Fruit fly (Drosophila melanogaster) whole organism, embryonic: Measurements from ENCODE around the gene Sfp33A4.
A peak's percentile ranks its signal among the peaks of the same experiment; 100 is the strongest.

Experiments used
- Atf-2 ChIP-seq: fragments of 200-800 bp; sonication (Bioruptor generic); optimal IDR thresholded peaks from 2 replicates; lab custom pipeline; 2016; ENCODE audit warnings: missing biosample characterization, missing genetic modification characterization
- CG10431 ChIP-seq: fragments of 200-800 bp; sonication (Bioruptor generic); optimal IDR thresholded peaks from 3 replicates; lab custom pipeline; 2018; ENCODE audit warnings: missing biosample characterization, mild to moderate bottlenecking, missing genetic modification characterization
- CG11695 ChIP-seq: fragments of 200-800 bp; sonication (Bioruptor generic); IDR thresholded peaks from 3 replicates; pipeline ENCODE4 v1.3.6; 2022; ENCODE audit warnings: missing biosample characterization, missing genetic modification characterization
- CG13894 ChIP-seq: fragments of 200-800 bp; sonication (Bioruptor generic); optimal IDR thresholded peaks from 3 replicates; lab custom pipeline; 2018; ENCODE audit warnings: missing biosample characterization, mild to moderate bottlenecking, missing genetic modification characterization, moderate library complexity
- CG15269 ChIP-seq: fragments of 200-800 bp; sonication (Bioruptor generic); optimal IDR thresholded peaks from 2 replicates; lab custom pipeline; 2018; ENCODE audit warnings: missing biosample characterization, mild to moderate bottlenecking, missing genetic modification characterization, moderate library complexity
- CG1603 ChIP-seq: fragments of 200-800 bp; sonication (Bioruptor generic); optimal IDR thresholded peaks from 2 replicates; lab custom pipeline; 2019; ENCODE audit warnings: missing biosample characterization, mild to moderate bottlenecking, missing genetic modification characterization, moderate library complexity
- CG17612 ChIP-seq: fragments of 200-800 bp; sonication (Bioruptor generic); IDR thresholded peaks from 2 replicates; pipeline ENCODE4 v1.3.6; 2022; ENCODE audit warnings: missing biosample characterization, missing genetic modification characterization
- CG17829 ChIP-seq: fragments of 200-800 bp; optimal IDR thresholded peaks from 2 replicates; lab custom pipeline; 2019; ENCODE audit warnings: missing biosample characterization, mild to moderate bottlenecking, missing genetic modification characterization, moderate library complexity
- CG1832 ChIP-seq: fragments of 200-800 bp; sonication (Bioruptor generic); optimal IDR thresholded peaks from 2 replicates; lab custom pipeline; 2017; ENCODE audit warnings: missing biosample characterization, mild to moderate bottlenecking, missing genetic modification characterization, inconsistent platforms
- CG31388 ChIP-seq: fragments of 200-800 bp; sonication (Bioruptor generic); optimal IDR thresholded peaks from 2 replicates; lab custom pipeline; 2016; ENCODE audit warnings: missing biosample characterization, missing genetic modification characterization
- CG34224 ChIP-seq: fragments of 200-800 bp; sonication (Bioruptor generic); IDR thresholded peaks from 3 replicates; pipeline ENCODE4 v1.3.6; 2022; ENCODE audit warnings: missing biosample characterization, missing genetic modification characterization; ENCODE audit not compliant: partially characterized antibody
- CG4730 ChIP-seq: fragments of 200-800 bp; sonication (Bioruptor generic); IDR thresholded peaks from 2 replicates; pipeline ENCODE4 v1.3.6; 2022; ENCODE audit warnings: missing biosample characterization, missing genetic modification characterization
- CG5953 ChIP-seq: fragments of 200-800 bp; sonication (Bioruptor generic); IDR thresholded peaks from 2 replicates; pipeline ENCODE4 v1.3.6; 2022; ENCODE audit warnings: missing biosample characterization, missing genetic modification characterization
- CG6791 ChIP-seq: fragments of 200-800 bp; sonication (Bioruptor generic); IDR thresholded peaks from 3 replicates; pipeline ENCODE4 v1.3.6; 2022; ENCODE audit warnings: missing biosample characterization, missing genetic modification characterization; ENCODE audit not compliant: partially characterized antibody
- CG6854 ChIP-seq: fragments of 200-800 bp; sonication (Bioruptor generic); optimal IDR thresholded peaks from 3 replicates; lab custom pipeline; 2017; ENCODE audit warnings: missing biosample characterization, mild to moderate bottlenecking, missing genetic modification characterization
- CG8089 ChIP-seq: fragments of 200-800 bp; sonication (Bioruptor generic); optimal IDR thresholded peaks from 3 replicates; lab custom pipeline; 2016; ENCODE audit warnings: missing biosample characterization, missing genetic modification characterization
- CG9797 ChIP-seq: fragments of 200-800 bp; sonication (Bioruptor generic); optimal IDR thresholded peaks from 3 replicates; lab custom pipeline; 2018; ENCODE audit warnings: missing biosample characterization, mild to moderate bottlenecking, missing genetic modification characterization
- CG9876 ChIP-seq: fragments of 200-800 bp; sonication (Bioruptor generic); optimal IDR thresholded peaks from 2 replicates; lab custom pipeline; 2016; ENCODE audit warnings: missing biosample characterization, missing genetic modification characterization
- CkIIα-i1 ChIP-seq: fragments of 200-800 bp; sonication (Bioruptor generic); IDR thresholded peaks from 2 replicates; pipeline ENCODE4 v1.3.6; 2022; ENCODE audit warnings: missing biosample characterization, missing genetic modification characterization
- Deaf1 ChIP-seq: fragments of 200-800 bp; optimal IDR thresholded peaks from 3 replicates; lab custom pipeline; 2019; ENCODE audit warnings: missing biosample characterization, mild to moderate bottlenecking, missing genetic modification characterization, moderate library complexity
- Dll ChIP-seq: fragments of 200-800 bp; sonication (Bioruptor generic); IDR thresholded peaks from 4 replicates; pipeline ENCODE4 v1.3.6; 2022; ENCODE audit warnings: missing biosample characterization, missing genetic modification characterization; ENCODE audit not compliant: partially characterized antibody
- MBD-R2 ChIP-seq: fragments of 200-800 bp; sonication (Bioruptor generic); IDR thresholded peaks from 2 replicates; pipeline ENCODE4 v1.3.6; 2022; ENCODE audit warnings: missing biosample characterization, missing genetic modification characterization
- Med ChIP-seq: fragments of 200-800 bp; sonication (Bioruptor generic); peaks from one replicate; lab custom pipeline; 2016; ENCODE audit warnings: missing biosample characterization, missing genetic modification characterization, mild to moderate bottlenecking, inconsistent platforms, moderate library complexity
- Nf-YA ChIP-seq: fragments of 200-800 bp; sonication (Bioruptor generic); IDR thresholded peaks from 2 replicates; pipeline ENCODE4 v1.3.6; 2022; ENCODE audit warnings: missing biosample characterization, missing genetic modification characterization
- Nf-YB ChIP-seq: fragments of 200-800 bp; sonication (Bioruptor generic); optimal IDR thresholded peaks from 3 replicates; lab custom pipeline; 2019; ENCODE audit warnings: missing biosample characterization, mild to moderate bottlenecking, missing genetic modification characterization, moderate library complexity
- Ravus ChIP-seq: fragments of 200-800 bp; sonication (Bioruptor generic); IDR thresholded peaks from 2 replicates; pipeline ENCODE4 v1.3.6; 2022; ENCODE audit warnings: missing biosample characterization, missing genetic modification characterization
- Rfx ChIP-seq: fragments of 200-800 bp; sonication (Bioruptor generic); IDR thresholded peaks from 2 replicates; pipeline ENCODE4 v1.3.6; 2022; ENCODE audit warnings: missing biosample characterization, missing genetic modification characterization
- Trl ChIP-seq, 3 experiments: fragments of >200 bp in 2 of 3; fragments of 200-800 bp in 1 of 3; sonication (Bioruptor generic) in 1 of 3; optimal IDR thresholded peaks; 2 replicates in 1 of 3; 3 replicates in 2 of 3; lab custom pipeline; 2016 to 2017; ENCODE audit warnings: missing biosample characterization in 1 of 3, missing genetic modification characterization in 1 of 3
- bsh ChIP-seq, 2 experiments: fragments of 200-800 bp; sonication (Bioruptor generic); optimal IDR thresholded peaks; 2 replicates each; lab custom pipeline; 2017 to 2018; ENCODE audit warnings: mild to moderate bottlenecking in 2 of 2, missing biosample characterization in 2 of 2, missing genetic modification characterization in 2 of 2, moderate library complexity in 1 of 2
- cg ChIP-seq: fragments of 200-800 bp; sonication (Bioruptor generic); optimal IDR thresholded peaks from 3 replicates; lab custom pipeline; 2019; ENCODE audit warnings: missing biosample characterization, mild to moderate bottlenecking, missing genetic modification characterization, moderate library complexity
- chinmo ChIP-seq: fragments of 200-800 bp; sonication (Bioruptor generic); IDR thresholded peaks from 4 replicates; pipeline ENCODE4 v1.3.6; 2022; ENCODE audit warnings: missing biosample characterization, missing genetic modification characterization; ENCODE audit not compliant: partially characterized antibody
- ems ChIP-seq: fragments of 200-800 bp; sonication (Bioruptor generic); optimal IDR thresholded peaks from 3 replicates; lab custom pipeline; 2016; ENCODE audit warnings: missing biosample characterization, missing genetic modification characterization
- ewg ChIP-seq: fragments of 200-800 bp; sonication (Bioruptor generic); optimal IDR thresholded peaks from 3 replicates; lab custom pipeline; 2017; ENCODE audit warnings: mild to moderate bottlenecking, missing biosample characterization, missing genetic modification reagents, missing genetic modification characterization
- fd102C ChIP-seq: fragments of 200-800 bp; sonication (Bioruptor generic); optimal IDR thresholded peaks from 2 replicates; lab custom pipeline; 2018; ENCODE audit warnings: missing biosample characterization, mild to moderate bottlenecking, missing genetic modification characterization, moderate library complexity
- fd64A ChIP-seq: fragments of 200-800 bp; sonication (Bioruptor generic); optimal IDR thresholded peaks from 3 replicates; lab custom pipeline; 2018; ENCODE audit warnings: missing biosample characterization, mild to moderate bottlenecking, missing genetic modification characterization
- insv ChIP-seq, 2 experiments: fragments of 200-800 bp; sonication (Bioruptor generic); optimal IDR thresholded peaks; 3 replicates each; lab custom pipeline; 2016 to 2018; ENCODE audit warnings: missing biosample characterization in 2 of 2, missing genetic modification characterization in 2 of 2
- inv ChIP-seq: fragments of 200-800 bp; sonication (Bioruptor generic); IDR thresholded peaks from 2 replicates; pipeline ENCODE4 v1.3.6; 2022; ENCODE audit warnings: missing biosample characterization, missing genetic modification characterization; ENCODE audit not compliant: partially characterized antibody
- maf-S ChIP-seq: fragments of 200-800 bp; sonication (Bioruptor generic); optimal IDR thresholded peaks from 2 replicates; lab custom pipeline; 2016; ENCODE audit warnings: missing biosample characterization, missing genetic modification characterization
- onecut ChIP-seq: fragments of 200-800 bp; sonication (Bioruptor generic); IDR thresholded peaks from 2 replicates; pipeline ENCODE4 v1.3.6; 2022; ENCODE audit warnings: missing biosample characterization, missing genetic modification characterization
- peb ChIP-seq: fragments of 200-800 bp; sonication (Bioruptor generic); IDR thresholded peaks from 2 replicates; pipeline ENCODE4 v1.3.6; 2022; ENCODE audit warnings: missing biosample characterization, missing genetic modification characterization
- pho ChIP-seq: fragments of 200-800 bp; sonication (Bioruptor generic); optimal IDR thresholded peaks from 2 replicates; lab custom pipeline; 2016; ENCODE audit warnings: missing biosample characterization, missing genetic modification characterization
- salm ChIP-seq: fragments of 200-800 bp; sonication (Bioruptor generic); optimal IDR thresholded peaks from 2 replicates; lab custom pipeline; 2018; ENCODE audit warnings: missing biosample characterization, mild to moderate bottlenecking, missing genetic modification characterization
- sens ChIP-seq: fragments of 200-800 bp; sonication (Bioruptor generic); peaks from one replicate; lab custom pipeline; 2016; ENCODE audit warnings: missing biosample characterization, missing genetic modification characterization
- seq ChIP-seq: fragments of 200-800 bp; sonication (Bioruptor generic); IDR thresholded peaks from 2 replicates; pipeline ENCODE4 v1.3.6; 2022; ENCODE audit warnings: missing biosample characterization, missing genetic modification characterization
- tgo ChIP-seq: fragments of 200-800 bp; sonication (Bioruptor generic); IDR thresholded peaks from 3 replicates; pipeline ENCODE4 v1.3.6; 2022; ENCODE audit warnings: missing biosample characterization, missing genetic modification characterization
- twi ChIP-seq: fragments of 200-800 bp; optimal IDR thresholded peaks from 2 replicates; lab custom pipeline; 2019; ENCODE audit warnings: missing biosample characterization, mild to moderate bottlenecking, missing genetic modification characterization, moderate library complexity
- vvl ChIP-seq: fragments of 200-800 bp; sonication (Bioruptor generic); IDR thresholded peaks from 2 replicates; pipeline ENCODE4 v1.3.6; 2022; ENCODE audit warnings: missing biosample characterization, missing genetic modification characterization
- wek ChIP-seq: fragments of 200-800 bp; sonication (Bioruptor generic); optimal IDR thresholded peaks from 3 replicates; lab custom pipeline; 2018; ENCODE audit warnings: missing biosample characterization, mild to moderate bottlenecking, missing genetic modification characterization, moderate library complexity
- yki ChIP-seq: fragments of >200 bp; optimal IDR thresholded peaks from 3 replicates; lab custom pipeline; 2018

The Sfp33A4 gene

dm6 chr2L:11804228-11805044 lies 32.6 kb upstream of the Sfp33A4 start (continued):
- TF ChIP-seq CG4730: no peak
- TF ChIP-seq MBD-R2 (GFP tag; lab: Robert Waterston, UW): no peak
- peak; percentile 37 for TF ChIP-seq CG13894 (tag; lab: Kevin White, UChicago)
- TF ChIP-seq inv (GFP tag; lab: Robert Waterston, UW): no peak
- no peak for TF ChIP-seq CG17829
- peak; percentile 33 for TF ChIP-seq yki
- no peak for TF ChIP-seq vvl (GFP tag; lab: Robert Waterston, UW)
- TF ChIP-seq cg (GFP tag; lab: Kevin White, UChicago): peak; percentile 33
- no peak for TF ChIP-seq twi (tag; lab: Kevin White, UChicago)
- peak; percentile 19 for TF ChIP-seq CG1832 (GFP tag; lab: Kevin White, UChicago)
- no peak for TF ChIP-seq CG17612 (GFP tag; lab: Robert Waterston, UW)
- TF ChIP-seq Dll (GFP tag; lab: Robert Waterston, UW): 0 out of 4 replicates have a peak, but pooled peaks have one; percentile 23
- peak; percentile 88 for TF ChIP-seq onecut (GFP tag; lab: Robert Waterston, UW)
- TF ChIP-seq CG6854: no peak
- no peak for TF ChIP-seq salm (tag; lab: Kevin White, UChicago)
- TF ChIP-seq CG15269 (tag; lab: Kevin White, UChicago): no peak
- peak; percentile 75 to 86 for TF ChIP-seq Trl (optimal IDR thresholded peaks at IDR 0.05; lab: Kevin White, UChicago)
- TF ChIP-seq Trl (GFP tag; optimal IDR thresholded peaks at IDR 0.05; lab: Kevin White, UChicago): no peak
- TF ChIP-seq sens: peak; percentile 27
- peak; percentile 86 for TF ChIP-seq ewg
- TF ChIP-seq CG1603 (tag; lab: Kevin White, UChicago): no peak
- TF ChIP-seq CG6791: no peak
- TF ChIP-seq CG9876: no peak
- TF ChIP-seq Med (GFP tag; lab: Kevin White, UChicago): peak; percentile 59
- TF ChIP-seq tgo (GFP tag; lab: Robert Waterston, UW): no peak
- TF ChIP-seq pho (GFP tag; lab: Kevin White, UChicago): no peak
- no peak for TF ChIP-seq Nf-YA (GFP tag; lab: Robert Waterston, UW)
- TF ChIP-seq Atf-2 (GFP tag; lab: Kevin White, UChicago): no peak
- 0 out of 3 replicates have a peak, but pooled peaks have one; percentile 33 for TF ChIP-seq CG34224 (GFP tag; lab: Robert Waterston, UW)
- TF ChIP-seq fd64A: no peak
- TF ChIP-seq Nf-YB: peak; percentile 57
- TF ChIP-seq CkIIα-i1 (GFP tag; lab: Robert Waterston, UW): no peak
- TF ChIP-seq CG8089 (GFP tag; lab: Kevin White, UChicago): no peak
- peak in 1 of 2 experiments; percentile 11 for TF ChIP-seq bsh (GFP tag; optimal IDR thresholded peaks at IDR 0.05; lab: Kevin White, UChicago)
- TF ChIP-seq chinmo (GFP tag; lab: Robert Waterston, UW): 0 out of 4 replicates have a peak, but pooled peaks have one; percentile 46
- 0 out of 3 replicates have a peak, but pooled peaks have one; percentile 31 for TF ChIP-seq CG11695 (GFP tag; lab: Robert Waterston, UW)
- no peak for TF ChIP-seq wek
- TF ChIP-seq Rfx: 0 out of 2 replicates have a peak, but pooled peaks have one; percentile 5
- TF ChIP-seq peb (GFP tag; lab: Robert Waterston, UW): no peak
- TF ChIP-seq CG31388 (GFP tag; lab: Kevin White, UChicago): no peak
- no peak for TF ChIP-seq CG9797 (GFP tag; lab: Kevin White, UChicago)
- TF ChIP-seq fd102C: no peak
- TF ChIP-seq CG5953 (GFP tag; lab: Robert Waterston, UW): no peak
- TF ChIP-seq Deaf1 (tag; lab: Kevin White, UChicago): peak; percentile 60
- peak; percentile 11; the same call in 1 of the 2 replicates for TF ChIP-seq seq (GFP tag; lab: Robert Waterston, UW)
- TF ChIP-seq maf-S (GFP tag; lab: Kevin White, UChicago): no peak
- TF ChIP-seq insv (GFP tag; optimal IDR thresholded peaks at IDR 0.05; lab: Kevin White, UChicago): peak in 1 of 2 experiments; percentile 32
- peak; percentile 15 for TF ChIP-seq CG10431
- TF ChIP-seq ems (GFP tag; lab: Kevin White, UChicago): no peak
- no peak for TF ChIP-seq Ravus (GFP tag; lab: Robert Waterston, UW)
